Worm (Caenorhabditis elegans) whole organism, L1 larva: ENCODE data around the gene F40G9.12.

Experiments used
- elt-2 ChIP-seq: sonication (generic microtip); optimal IDR thresholded peaks from 2 replicates; lab custom pipeline; 2016; ENCODE audit warnings: missing genetic modification characterization, mild to moderate bottlenecking, inconsistent platforms, missing compliant biosample characterization, missing genetic modification reagents
- elt-3 ChIP-seq, 6 experiments: fragments of 150-350 bp in 1 of 6; sonication (generic microtip); optimal IDR thresholded peaks; 2 replicates each; lab custom pipeline; 2017 to 2018; ENCODE audit warnings: missing biosample characterization in 6 of 6, missing genetic modification characterization in 6 of 6, inconsistent platforms in 1 of 6
- unc-86 ChIP-seq: sonication (generic microtip); optimal IDR thresholded peaks from 2 replicates; lab custom pipeline; 2016; ENCODE audit warnings: missing genetic modification characterization, missing compliant biosample characterization

- TF ChIP-seq elt-3 (tag; optimal IDR thresholded peaks at IDR 0.05; lab: Kevin White, UChicago) (no peak), elt-2 (tag; lab: Kevin White, UChicago) (no peak), unc-86 (tag; lab: Kevin White, UChicago) (no peak)
Measured at ce11 chrIII:156645-157044, 15.0 kb upstream of the F40G9.12 start, which contains the start of the genes zig-13 and ver-1.
